Worm (Caenorhabditis elegans) whole organism, L4 larva: Measurements from ENCODE around the gene nspe-7.

Source experiments
- F49E8.2 ChIP-seq: sonication (generic microtip); optimal IDR thresholded peaks from 2 replicates; lab custom pipeline; 2016; ENCODE audit warnings: missing compliant biosample characterization, mild to moderate bottlenecking, missing genetic modification characterization, borderline replicate concordance
- ceh-32 ChIP-seq: sonication (generic microtip); optimal IDR thresholded peaks from 2 replicates; lab custom pipeline; 2016; ENCODE audit warnings: mild to moderate bottlenecking, missing genetic modification characterization, missing compliant biosample characterization; ENCODE audit not compliant: poor library complexity
- dpl-1 ChIP-seq: fragments of 150-350 bp; optimal IDR thresholded peaks from 2 replicates; lab custom pipeline; 2014; ENCODE audit warnings: missing biosample characterization, missing genetic modification reagents, missing genetic modification characterization
- fos-1 ChIP-seq: fragments of 150-350 bp; optimal IDR thresholded peaks from 2 replicates; lab custom pipeline; 2014; ENCODE audit warnings: missing biosample characterization, missing genetic modification characterization
- lin-38 ChIP-seq: fragments of 200-800 bp; sonication (Bioruptor generic); IDR thresholded peaks from 2 replicates; pipeline ENCODE4 v1.3.6; 2022; ENCODE audit warnings: missing genetic modification reagents, missing genetic modification characterization, missing compliant biosample characterization
- mxl-2 ChIP-seq: fragments of 200-800 bp; sonication (Bioruptor generic); conservative IDR thresholded peaks from 2 replicates; pipeline ENCODE4 v1.3.6; 2022; ENCODE audit warnings: missing genetic modification reagents, missing genetic modification characterization, missing compliant biosample characterization
- nhr-11 ChIP-seq: fragments of 150-350 bp; optimal IDR thresholded peaks from 2 replicates; lab custom pipeline; 2014; ENCODE audit warnings: missing biosample characterization, missing genetic modification characterization
- nhr-111 ChIP-seq: fragments of 200-800 bp; sonication (Bioruptor generic); optimal IDR thresholded peaks from 2 replicates; lab custom pipeline; 2018; ENCODE audit warnings: mild to moderate bottlenecking, missing genetic modification characterization, missing compliant biosample characterization
- nhr-41 ChIP-seq: fragments of 200-800 bp; sonication (Bioruptor generic); IDR thresholded peaks from 2 replicates; pipeline ENCODE4 v1.3.6; 2022; ENCODE audit warnings: missing genetic modification reagents, missing genetic modification characterization, missing compliant biosample characterization
- nhr-48 ChIP-seq: sonication (generic microtip); optimal IDR thresholded peaks from 2 replicates; lab custom pipeline; 2016; ENCODE audit warnings: mild to moderate bottlenecking, missing genetic modification characterization, missing compliant biosample characterization
- nhr-76 ChIP-seq: fragments of 150-350 bp; optimal IDR thresholded peaks from 2 replicates; lab custom pipeline; 2014; ENCODE audit warnings: missing biosample characterization, missing genetic modification characterization
- pqm-1 ChIP-seq: sonication (generic microtip); optimal IDR thresholded peaks from 2 replicates; lab custom pipeline; 2017; ENCODE audit warnings: missing biosample characterization, missing genetic modification characterization
- unc-130 ChIP-seq: sonication (generic microtip); optimal IDR thresholded peaks from 2 replicates; lab custom pipeline; 2016; ENCODE audit warnings: missing genetic modification reagents, missing genetic modification characterization, missing compliant biosample characterization
- vab-7 ChIP-seq: fragments of 200-800 bp; sonication (Bioruptor generic); IDR thresholded peaks from 2 replicates; pipeline ENCODE4 v1.3.6; 2022; ENCODE audit warnings: missing genetic modification reagents, missing genetic modification characterization, missing compliant biosample characterization

ce11 chrII:12669342-12669741 lies 42.4 kb downstream of the nspe-7 start:
- TF ChIP-seq nhr-48 (tag; lab: Kevin White, UChicago), result no peak
- no peak for TF ChIP-seq fos-1 (tag; lab: Kevin White, UChicago)
- no peak for TF ChIP-seq nhr-76 (tag; lab: Kevin White, UChicago)
- no peak for TF ChIP-seq pqm-1 (tag; lab: Kevin White, UChicago)
- no peak for TF ChIP-seq F49E8.2 (tag; lab: Kevin White, UChicago)
- TF ChIP-seq dpl-1 (GFP tag; lab: Kevin White, UChicago), result no peak
- TF ChIP-seq mxl-2 (GFP tag; lab: Robert Waterston, UW), result no peak
- no peak for TF ChIP-seq ceh-32 (tag; lab: Kevin White, UChicago)
- no peak for TF ChIP-seq nhr-11 (tag; lab: Kevin White, UChicago)
- TF ChIP-seq nhr-111, result no peak
- TF ChIP-seq nhr-41 (GFP tag; lab: Robert Waterston, UW), result no peak
- TF ChIP-seq unc-130 (GFP tag; lab: Kevin White, UChicago), result no peak
- no peak for TF ChIP-seq lin-38 (GFP tag; lab: Robert Waterston, UW)
- no peak for TF ChIP-seq vab-7 (GFP tag; lab: Robert Waterston, UW)
